Fruit fly (Drosophila melanogaster): ENCODE data around the gene CG17597.

CG17597 gene

DNA sequence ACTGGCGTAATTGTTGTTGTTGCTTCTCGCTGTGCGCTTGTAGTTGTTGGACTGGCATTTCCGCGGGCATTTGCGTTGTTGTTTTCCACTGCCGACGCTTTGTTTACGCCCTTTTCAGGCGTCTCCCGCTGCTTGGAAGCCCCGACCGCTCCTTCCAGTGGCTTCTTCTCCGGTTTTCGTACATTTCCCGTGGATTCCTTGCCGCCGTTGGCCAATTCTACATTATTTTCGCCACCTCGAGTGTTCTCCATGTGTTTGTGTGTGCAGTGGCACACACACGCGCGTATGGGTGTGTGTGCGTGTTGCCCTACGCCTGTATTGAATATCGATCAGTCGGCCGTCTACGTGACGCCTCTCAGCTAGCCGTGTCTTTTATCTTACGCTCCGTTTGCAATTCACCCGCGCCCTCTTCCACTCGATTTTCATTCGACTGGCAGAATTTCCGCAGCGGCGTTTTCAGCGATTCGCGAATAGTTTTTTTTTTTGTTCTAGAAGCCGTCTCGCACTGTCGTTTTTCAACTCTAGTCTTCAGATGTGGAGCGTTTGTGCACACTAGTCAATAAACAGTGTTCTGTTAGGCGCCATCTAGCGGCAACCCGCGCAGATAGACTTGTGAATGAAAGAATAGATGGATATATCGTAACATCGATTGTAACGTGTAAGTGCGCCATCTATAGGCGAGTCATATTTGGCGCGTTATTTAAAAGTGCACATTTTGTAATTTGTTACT lies 8.4 kb upstream of the CG17597 start, which contains the start of gene CG10600 (continued):
- TF ChIP-seq CG17612 (GFP tag; IDR thresholded peaks at IDR 0.05) (peak; percentile 43; the same call in 1 of the 2 replicates), nerfin-2 (GFP tag; IDR thresholded peaks at IDR 0.05; ENCODE audit: partially characterized antibody) (peak; percentile 66), CG1832 (GFP tag; optimal IDR thresholded peaks at IDR 0.05) (no peak), Ets97D (GFP tag; optimal IDR thresholded peaks at IDR 0.05) (peak; percentile 94), eyg (GFP tag; optimal IDR thresholded peaks at IDR 0.05) (peak; percentile 80), Elba2 (GFP tag; optimal IDR thresholded peaks at IDR 0.05) (peak; percentile 43), Rx (GFP tag; IDR thresholded peaks at IDR 0.05) (peak; percentile 60), ind (GFP tag; optimal IDR thresholded peaks at IDR 0.05) (peak; percentile 86), nau (GFP tag; optimal IDR thresholded peaks at IDR 0.05) (no peak), tin (GFP tag; optimal IDR thresholded peaks at IDR 0.05) (peak; percentile 89), CG15514 (GFP tag; optimal IDR thresholded peaks at IDR 0.05) (peak; percentile 95), Deaf1 (tag; optimal IDR thresholded peaks at IDR 0.05) (no peak), caup (GFP tag; optimal IDR thresholded peaks at IDR 0.05; ENCODE audit: severe bottlenecking) (peak; percentile 88), bcd (GFP tag; optimal IDR thresholded peaks at IDR 0.05) (peak; percentile 82), CG10366 (GFP tag; IDR thresholded peaks at IDR 0.05) (peak; percentile 57), ash1 (GFP tag; optimal IDR thresholded peaks at IDR 0.05) (peak; percentile 30), CG7556 (GFP tag; optimal IDR thresholded peaks at IDR 0.05) (peak; percentile 78), CG4404 (GFP tag; IDR thresholded peaks at IDR 0.05) (no peak), B-H1 (GFP tag; IDR thresholded peaks at IDR 0.05) (peak; percentile 33; the same call in 1 of the 3 replicates), CG18011 (GFP tag; optimal IDR thresholded peaks at IDR 0.05) (peak; percentile 64), gfzf (GFP tag; optimal IDR thresholded peaks at IDR 0.05) (peak; percentile 44), ase (GFP tag; IDR thresholded peaks at IDR 0.05) (peak; percentile 59; the same call in 2 of the 3 replicates), klu (GFP tag; IDR thresholded peaks at IDR 0.05) (peak; percentile 64), amos (GFP tag; IDR thresholded peaks at IDR 0.05; ENCODE audit: partially characterized antibody) (peak; percentile 92), dmrt99B (tag; optimal IDR thresholded peaks at IDR 0.05) (no peak), Fer1 (GFP tag; optimal IDR thresholded peaks at IDR 0.05) (peak; percentile 88), disco-r (GFP tag; optimal IDR thresholded peaks at IDR 0.05) (peak; percentile 66), trem (tag; optimal IDR thresholded peaks at IDR 0.05) (peak; percentile 90), hth (optimal IDR thresholded peaks at IDR 0.05) (no peak), Hey (tag; optimal IDR thresholded peaks at IDR 0.05) (no peak), wor (GFP tag; IDR thresholded peaks at IDR 0.05) (0 out of 2 replicates have a peak, but pooled peaks have one; percentile 12), CG12071 (GFP tag; optimal IDR thresholded peaks at IDR 0.05) (peak; percentile 48), pros (GFP tag; optimal IDR thresholded peaks at IDR 0.05) (no peak), kni (GFP tag; optimal IDR thresholded peaks at IDR 0.05) (peak; percentile 55), CG18619 (GFP tag; optimal IDR thresholded peaks at IDR 0.05) (peak; percentile 46), chif (GFP tag; optimal IDR thresholded peaks at IDR 0.05) (peak; percentile 79 to 83), CG12104 (GFP tag; optimal IDR thresholded peaks at IDR 0.05) (peak; percentile 56), CG2116 (GFP tag; optimal IDR thresholded peaks at IDR 0.05) (peak; percentile 86), gsb-n (tag; optimal IDR thresholded peaks at IDR 0.05) (peak; percentile 59), Xbp1 (GFP tag; optimal IDR thresholded peaks at IDR 0.05) (peak; percentile 89), CG12155 (GFP tag; optimal IDR thresholded peaks at IDR 0.05) (peak; percentile 96), D (optimal IDR thresholded peaks at IDR 0.05) (no peak), D (GFP tag; optimal IDR thresholded peaks at IDR 0.05) (peak; percentile 58), tup (GFP tag; optimal IDR thresholded peaks at IDR 0.05) (peak; percentile 87), CG17361 (GFP tag; IDR thresholded peaks at IDR 0.05) (peak; percentile 69), CG17385 (GFP tag; optimal IDR thresholded peaks at IDR 0.05) (peak; percentile 68), Dip3 (GFP tag; optimal IDR thresholded peaks at IDR 0.05) (peak; percentile 91), CG13287 (GFP tag; IDR thresholded peaks at IDR 0.05; ENCODE audit: partially characterized antibody) (peak; percentile 90), sd (tag; optimal IDR thresholded peaks at IDR 0.05) (no peak)

All from whole organism, embryonic.